Worm (Caenorhabditis elegans) whole organism, young adult: ENCODE results near the gene F26D2.13.
A peak's percentile ranks its signal among the peaks of the same experiment; 100 is the strongest.

ENCODE experiments used
- B0261.1 ChIP-seq: sonication (generic microtip); optimal IDR thresholded peaks from 2 replicates; lab custom pipeline; 2016; ENCODE audit warnings: mild to moderate bottlenecking, missing genetic modification characterization, moderate library complexity, missing compliant biosample characterization
- F52B5.7 ChIP-seq: sonication (generic microtip); optimal IDR thresholded peaks from 2 replicates; lab custom pipeline; 2016; ENCODE audit warnings: mild to moderate bottlenecking, missing genetic modification characterization, missing compliant biosample characterization
- T07F8.4 ChIP-seq: sonication (generic microtip); optimal IDR thresholded peaks from 2 replicates; lab custom pipeline; 2016; ENCODE audit warnings: mild to moderate bottlenecking, missing genetic modification characterization, moderate library complexity, missing compliant biosample characterization
- Y56A3A.18 ChIP-seq: fragments of 200-800 bp; sonication (Bioruptor generic); IDR thresholded peaks from 2 replicates; pipeline ENCODE4 v1.3.6; 2022; ENCODE audit warnings: missing genetic modification reagents, missing genetic modification characterization, missing compliant biosample characterization
- akir-1 ChIP-seq: fragments of 200-800 bp; sonication (Bioruptor generic); optimal IDR thresholded peaks from 2 replicates; lab custom pipeline; 2018; ENCODE audit warnings: mild to moderate bottlenecking, missing genetic modification characterization, moderate library complexity, missing compliant biosample characterization
- attf-6 ChIP-seq: fragments of 200-800 bp; sonication (Bioruptor generic); IDR thresholded peaks from 2 replicates; pipeline ENCODE4 v1.3.6; 2022; ENCODE audit warnings: missing genetic modification reagents, missing genetic modification characterization, missing compliant biosample characterization
- cebp-1 ChIP-seq, 2 experiments: fragments of 200-800 bp in 1 of 2; sonication (Bioruptor generic) in 1 of 2; sonication (generic microtip) in 1 of 2; IDR thresholded peaks in 1 of 2; optimal IDR thresholded peaks in 1 of 2; 2 replicates each; pipeline versions ENCODE4 v1.3.6 to Lab custom; 2017 to 2022; ENCODE audit warnings: missing compliant biosample characterization in 2 of 2, missing genetic modification characterization in 2 of 2, mild to moderate bottlenecking in 1 of 2, missing genetic modification reagents in 1 of 2, moderate library complexity in 1 of 2
- ceh-100 ChIP-seq: fragments of 200-800 bp; sonication (Bioruptor generic); IDR thresholded peaks from 2 replicates; pipeline ENCODE4 v1.3.6; 2022; ENCODE audit warnings: missing genetic modification reagents, missing genetic modification characterization, missing compliant biosample characterization
- dox-1 ChIP-seq: fragments of 200-800 bp; sonication (Bioruptor generic); IDR thresholded peaks from 2 replicates; pipeline ENCODE4 v1.3.6; 2022; ENCODE audit warnings: missing genetic modification reagents, missing genetic modification characterization, missing compliant biosample characterization
- dpff-1 ChIP-seq: sonication (generic microtip); optimal IDR thresholded peaks from 2 replicates; lab custom pipeline; 2017; ENCODE audit warnings: mild to moderate bottlenecking, missing genetic modification characterization, missing compliant biosample characterization
- efl-1 ChIP-seq: fragments of 150-350 bp; optimal IDR thresholded peaks from 2 replicates; lab custom pipeline; 2014; ENCODE audit warnings: missing biosample characterization, missing genetic modification reagents, missing genetic modification characterization
- hlh-26 ChIP-seq: fragments of 200-800 bp; sonication (Bioruptor generic); conservative IDR thresholded peaks from 2 replicates; pipeline ENCODE4 v1.3.6; 2022; ENCODE audit warnings: missing genetic modification reagents, missing genetic modification characterization, missing compliant biosample characterization
- lin-26 ChIP-seq: fragments of 200-800 bp; sonication (Bioruptor generic); IDR thresholded peaks from 2 replicates; pipeline ENCODE4 v1.3.6; 2022; ENCODE audit warnings: missing genetic modification reagents, missing genetic modification characterization, missing compliant biosample characterization
- nfyb-1 ChIP-seq: fragments of 200-800 bp; sonication (Bioruptor generic); IDR thresholded peaks from 2 replicates; pipeline ENCODE4 v1.3.6; 2022; ENCODE audit warnings: missing genetic modification reagents, missing genetic modification characterization, missing compliant biosample characterization
- nhr-179 ChIP-seq: sonication (generic microtip); optimal IDR thresholded peaks from 2 replicates; lab custom pipeline; 2016; ENCODE audit warnings: mild to moderate bottlenecking, missing genetic modification characterization, missing compliant biosample characterization
- pbrm-1 ChIP-seq: fragments of 200-800 bp; sonication (Bioruptor generic); IDR thresholded peaks from 2 replicates; pipeline ENCODE4 v1.3.6; 2022; ENCODE audit warnings: missing genetic modification reagents, missing genetic modification characterization, missing compliant biosample characterization
- pha-4 ChIP-seq: fragments of 150-350 bp; sonication (generic microtip); optimal IDR thresholded peaks from 2 replicates; lab custom pipeline; 2014; ENCODE audit warnings: missing biosample characterization, missing genetic modification reagents, missing genetic modification characterization
- repo-1 ChIP-seq: sonication (generic microtip); optimal IDR thresholded peaks from 2 replicates; lab custom pipeline; 2017; ENCODE audit warnings: mild to moderate bottlenecking, missing genetic modification characterization, missing compliant biosample characterization
- rpc-1 ChIP-seq, 2 experiments: fragments of 150-350 bp in 1 of 2; sonication (generic microtip) in 1 of 2; optimal IDR thresholded peaks; 2 replicates each; lab custom pipeline; 2014 to 2018; ENCODE audit warnings: missing biosample characterization in 1 of 2, missing genetic modification characterization in 1 of 2, missing genetic modification reagents in 1 of 2, missing genotype in 1 of 2
- sea-2 ChIP-seq: fragments of 200-800 bp; sonication (Bioruptor generic); IDR thresholded peaks from 2 replicates; pipeline ENCODE4 v1.3.6; 2022; ENCODE audit warnings: missing genetic modification characterization, missing compliant biosample characterization
- snpc-1.1 ChIP-seq: sonication (generic microtip); optimal IDR thresholded peaks from 2 replicates; lab custom pipeline; 2017; ENCODE audit warnings: missing genetic modification characterization, mild to moderate bottlenecking, missing compliant biosample characterization, antibody characterized with exemption, moderate library complexity, missing genotype, missing genetic modification reagents; ENCODE audit not compliant: insufficient read depth
- snpc-1.3 ChIP-seq: sonication (generic microtip); optimal IDR thresholded peaks from 2 replicates; lab custom pipeline; 2017; ENCODE audit warnings: missing genetic modification characterization, mild to moderate bottlenecking, missing compliant biosample characterization, antibody characterized with exemption, moderate library complexity, missing genotype, missing genetic modification reagents; ENCODE audit not compliant: insufficient read depth
- snpc-4 ChIP-seq, 5 experiments: fragments of 150-350 bp in 1 of 5; sonication (generic microtip) in 4 of 5; optimal IDR thresholded peaks; 2 replicates each; lab custom pipeline; 2014 to 2018; ENCODE audit warnings: missing genetic modification characterization in 5 of 5, missing biosample characterization in 3 of 5, antibody characterized with exemption in 2 of 5, mild to moderate bottlenecking in 2 of 5, missing compliant biosample characterization in 2 of 5, missing genotype in 2 of 5, moderate library complexity in 2 of 5, missing genetic modification reagents in 1 of 5
- tbp1 ChIP-seq: fragments of 200-800 bp; sonication (Bioruptor generic); optimal IDR thresholded peaks from 2 replicates; lab custom pipeline; 2018; ENCODE audit warnings: mild to moderate bottlenecking, missing genetic modification characterization, missing compliant biosample characterization
- zfh-2 ChIP-seq: fragments of 200-800 bp; sonication (Bioruptor generic); conservative IDR thresholded peaks from 2 replicates; pipeline ENCODE4 v1.3.6; 2022; ENCODE audit warnings: missing genetic modification reagents, missing genetic modification characterization, missing compliant biosample characterization
- ztf-28 ChIP-seq: fragments of 200-800 bp; sonication (Bioruptor generic); IDR thresholded peaks from 2 replicates; pipeline ENCODE4 v1.3.6; 2022; ENCODE audit warnings: missing genetic modification reagents, missing genetic modification characterization, missing compliant biosample characterization

F26D2.13 gene

DNA sequence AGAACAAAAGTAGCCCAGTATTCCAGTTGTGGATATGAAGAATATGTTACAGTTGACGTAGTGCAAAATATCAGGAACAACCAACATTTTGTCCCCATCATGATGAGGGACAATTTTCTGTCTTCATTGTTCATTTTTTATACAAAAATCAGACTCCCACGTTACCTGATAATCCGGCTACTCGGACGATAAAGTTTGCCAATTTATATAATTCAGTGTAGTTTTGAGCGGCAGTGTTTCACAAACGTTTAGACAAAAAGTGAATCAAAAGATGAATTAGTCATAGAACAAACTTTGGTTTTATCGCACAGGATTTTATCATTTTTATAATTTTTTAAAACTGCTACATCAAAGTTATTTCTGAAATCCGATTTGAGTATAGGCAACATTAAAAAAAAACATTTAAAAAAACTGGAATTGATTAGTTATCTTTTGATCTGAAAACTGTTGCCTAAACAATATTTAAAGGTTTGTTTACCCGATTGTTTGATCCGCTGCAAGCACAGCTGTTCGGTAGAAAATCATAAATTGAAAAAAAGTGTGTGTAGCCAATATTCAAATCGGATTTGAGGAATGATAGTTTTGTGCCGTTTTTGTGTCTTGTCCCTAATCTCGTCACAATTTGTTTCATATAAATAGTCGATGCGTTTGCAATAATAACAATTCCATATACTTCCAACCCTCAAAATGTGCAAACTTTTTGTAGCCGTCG lies 45.7 kb upstream of the F26D2.13 start, which contains the start of the genes F57E7.4 and spig-6 (continued):
- no peak for TF ChIP-seq sea-2 (GFP tag; lab: Robert Waterston, UW)
- no peak for TF ChIP-seq tbp1 (GFP tag; lab: Kevin White, UChicago)
- no peak for TF ChIP-seq hlh-26 (GFP tag; lab: Robert Waterston, UW)
- no peak for TF ChIP-seq snpc-1.3 (tag; lab: Kevin White, UChicago)
- no peak for TF ChIP-seq attf-6 (GFP tag; lab: Robert Waterston, UW)
- TF ChIP-seq dpff-1 (tag; lab: Kevin White, UChicago), result no peak
- TF ChIP-seq F52B5.7 (tag; lab: Kevin White, UChicago), result no peak

- TF ChIP-seq T07F8.4 (tag; lab: Kevin White, UChicago) (no peak), efl-1 (no peak), ceh-100 (GFP tag; lab: Robert Waterston, UW) (no peak), repo-1 (tag; lab: Kevin White, UChicago) (no peak)
Observed at ce11 chrV:16479275-16479674, 43.9 kb upstream of the F26D2.13 start, which contains the start of gene T08G3.11. T08G3.11 (minus strand) TSS chrV:16479375.

DNA sequence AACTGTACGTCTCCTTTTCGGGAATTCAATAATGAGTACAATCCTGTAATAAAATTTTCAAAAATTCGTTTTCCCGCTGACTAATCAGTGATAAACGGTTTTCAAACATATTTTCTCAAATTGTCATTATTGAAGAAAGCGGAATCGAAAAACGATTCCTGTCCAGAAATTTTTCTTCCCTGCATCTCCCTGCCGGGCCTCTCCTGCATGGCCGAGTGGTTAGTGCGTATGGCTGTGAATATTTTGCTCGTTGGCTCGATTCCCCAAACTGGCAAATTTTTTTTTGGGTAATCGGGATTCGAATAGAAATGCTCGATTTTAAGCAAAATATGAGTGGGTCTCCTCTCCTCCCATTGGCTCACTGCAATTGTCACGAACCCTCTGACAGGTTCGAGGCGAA lies 39.3 kb upstream of the F26D2.13 start:
- TF ChIP-seq Y56A3A.18 (GFP tag; lab: Robert Waterston, UW) (0 out of 2 replicates have a peak, but pooled peaks have one; percentile 49), tbp1 (GFP tag; lab: Kevin White, UChicago) (peak; percentile 82), rpc-1 (optimal IDR thresholded peaks at IDR 0.05; lab: Kevin White, UChicago) (peak; percentile 4), rpc-1 (tag; optimal IDR thresholded peaks at IDR 0.05; lab: Kevin White, UChicago) (peak; percentile 55), pbrm-1 (GFP tag; lab: Robert Waterston, UW) (0 out of 2 replicates have a peak, but pooled peaks have one; percentile 24), nfyb-1 (0 out of 2 replicates have a peak, but pooled peaks have one; percentile 23), B0261.1 (tag; lab: Kevin White, UChicago) (peak; percentile 62), lin-26 (GFP tag; lab: Robert Waterston, UW) (0 out of 2 replicates have a peak, but pooled peaks have one; percentile 14)

- TF ChIP-seq nhr-179 (tag; lab: Kevin White, UChicago) (no peak), cebp-1 (GFP tag; IDR thresholded peaks at IDR 0.05; lab: Robert Waterston, UW) (no peak), cebp-1 (tag; optimal IDR thresholded peaks at IDR 0.05; lab: Kevin White, UChicago) (no peak), ztf-28 (GFP tag; lab: Robert Waterston, UW) (0 out of 2 replicates have a peak, but pooled peaks have one; percentile 14), snpc-1.1 (peak; percentile 76), akir-1 (GFP tag; lab: Kevin White, UChicago) (no peak), snpc-4 (GFP tag; optimal IDR thresholded peaks at IDR 0.05; lab: Kevin White, UChicago) (peak; percentile 26), snpc-4 (tag; optimal IDR thresholded peaks at IDR 0.05; lab: Kevin White, UChicago) (peak in 3 of 4 experiments; percentile 23 to 94 (median 82)), zfh-2 (GFP tag; lab: Robert Waterston, UW) (no peak), pha-4 (tag; lab: Kevin White, UChicago) (no peak)
Observed at ce11 chrV:16471995-16472563, 36.7 kb upstream of the F26D2.13 start, which contains the start of gene srw-35. srw-35 (plus strand) TSS chrV:16472513.

DNA sequence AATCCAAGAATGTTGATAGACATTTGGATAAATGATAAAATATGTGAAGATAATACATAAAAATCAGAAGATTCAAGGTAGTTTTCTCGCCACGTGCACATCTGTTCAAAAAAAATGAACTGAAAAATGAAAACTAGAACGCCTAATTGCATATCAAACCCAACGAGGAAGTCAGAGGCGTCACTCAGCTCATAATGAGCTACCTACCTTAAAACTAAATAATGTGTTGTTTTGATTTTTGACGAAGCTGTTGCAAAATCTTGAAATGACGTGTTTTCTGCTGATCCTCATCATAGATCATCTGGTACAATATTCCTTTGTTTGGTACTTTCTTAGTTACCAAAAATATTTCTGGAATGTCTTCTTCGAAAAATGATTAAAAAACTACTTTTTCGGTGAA lies 35.5 kb upstream of the F26D2.13 start, which contains the start of gene srh-138:
Gene srh-138 (minus strand): TSS at position 101 of the 400 bp plus-strand sequence.
- no peak for TF ChIP-seq dox-1 (GFP tag; lab: Robert Waterston, UW)
